Worm (Caenorhabditis elegans): ENCODE data around the gene W07A12.8.

The W07A12.8 gene

DNA sequence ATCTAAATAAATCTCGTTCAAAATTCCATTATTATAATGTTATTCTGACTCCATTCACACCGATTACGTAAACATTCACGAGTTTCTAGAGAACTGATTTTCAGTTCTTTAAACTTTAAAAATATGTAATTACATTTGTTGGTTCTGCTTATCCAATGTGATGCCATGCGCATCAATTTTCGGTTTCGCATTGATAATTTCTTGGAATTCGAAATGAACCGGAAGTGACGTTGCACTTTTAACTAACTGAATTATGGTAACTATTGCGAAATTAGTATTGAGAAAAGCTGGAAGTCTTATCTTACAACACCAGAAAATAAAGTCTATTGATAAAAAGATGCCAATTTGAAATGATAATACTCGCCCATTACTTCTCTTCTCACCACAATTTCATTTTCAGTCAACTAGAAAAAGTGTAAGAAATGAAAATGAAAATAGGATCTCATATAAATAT is 47.8 kb downstream of the W07A12.8 start (continued):
- TF ChIP-seq vab-15 (tag; optimal IDR thresholded peaks at IDR 0.05) = no peak
- TF ChIP-seq pax-3 (tag; optimal IDR thresholded peaks at IDR 0.05) = peak; percentile 77
- TF ChIP-seq ets-5 (GFP tag; IDR thresholded peaks at IDR 0.05) = no peak
- TF ChIP-seq fkh-4 (tag; optimal IDR thresholded peaks at IDR 0.05; ENCODE audit: borderline replicate concordance) = no peak
- no peak for TF ChIP-seq F16B12.6 (tag; optimal IDR thresholded peaks at IDR 0.05)
- TF ChIP-seq nhr-47 (tag; optimal IDR thresholded peaks at IDR 0.05) = peak; percentile 82
- TF ChIP-seq nhr-12 (tag; optimal IDR thresholded peaks at IDR 0.05) = no peak
- no peak for TF ChIP-seq C34B4.2 (tag; optimal IDR thresholded peaks at IDR 0.05)
- no peak for TF ChIP-seq nhr-77 (tag; optimal IDR thresholded peaks at IDR 0.05)
- no peak for TF ChIP-seq nhr-90 (tag; optimal IDR thresholded peaks at IDR 0.05; ENCODE audit: poor library complexity)
- TF ChIP-seq zip-4 (GFP tag; optimal IDR thresholded peaks at IDR 0.05) = peak; percentile 60
- TF ChIP-seq lir-3 (tag; optimal IDR thresholded peaks at IDR 0.05; ENCODE audit: poor library complexity) = no peak
- no peak for TF ChIP-seq ztf-11 (tag; optimal IDR thresholded peaks at IDR 0.05)
- TF ChIP-seq ztf-4 (tag; optimal IDR thresholded peaks at IDR 0.05) = peak; percentile 53
- no peak for TF ChIP-seq efl-1 (optimal IDR thresholded peaks at IDR 0.05)
- peak in 1 of 2 experiments; percentile 40 for TF ChIP-seq efl-1 (GFP tag; optimal IDR thresholded peaks at IDR 0.05 in 1 of 2)
- TF ChIP-seq dpl-1 (GFP tag; optimal IDR thresholded peaks at IDR 0.05) = no peak
- TF ChIP-seq hlh-17 (GFP tag; optimal IDR thresholded peaks at IDR 0.05; ENCODE audit: borderline replicate concordance) = no peak
- TF ChIP-seq efl-3 (GFP tag; optimal IDR thresholded peaks at IDR 0.05) = no peak
- no peak for TF ChIP-seq egl-27 (tag; optimal IDR thresholded peaks at IDR 0.05)
- no peak for TF ChIP-seq rnt-1 (tag; optimal IDR thresholded peaks at IDR 0.05)
- TF ChIP-seq zag-1 (tag; optimal IDR thresholded peaks at IDR 0.05) = no peak
- no peak for TF ChIP-seq ceh-63 (GFP tag; optimal IDR thresholded peaks at IDR 0.05)
- TF ChIP-seq ceh-82 (tag; optimal IDR thresholded peaks at IDR 0.05) = no peak
- TF ChIP-seq irx-1 (tag; optimal IDR thresholded peaks at IDR 0.05) = no peak
- TF ChIP-seq unc-62 (GFP tag; optimal IDR thresholded peaks at IDR 0.05) = no peak
- no peak for TF ChIP-seq C16A3.4 (tag; optimal IDR thresholded peaks at IDR 0.05)
- TF ChIP-seq ceh-88 (GFP tag; IDR thresholded peaks at IDR 0.05) = no peak
- peak; percentile 45 to 55 for TF ChIP-seq lsy-2 (tag; optimal IDR thresholded peaks at IDR 0.05)
- no peak for TF ChIP-seq nhr-237 (tag; optimal IDR thresholded peaks at IDR 0.05)
- no peak for TF ChIP-seq Y116A8C.19 (tag; optimal IDR thresholded peaks at IDR 0.05; ENCODE audit: borderline replicate concordance)
- TF ChIP-seq hpl-2 (GFP tag; optimal IDR thresholded peaks at IDR 0.05) = no peak
- TF ChIP-seq lin-35 (GFP tag; optimal IDR thresholded peaks at IDR 0.05) = peak in 1 of 2 experiments; percentile 32
- TF ChIP-seq mep-1 (tag; optimal IDR thresholded peaks at IDR 0.05) = peak; percentile 9
- no peak for TF ChIP-seq lin-39 (tag; optimal IDR thresholded peaks at IDR 0.05)
- TF ChIP-seq sox-4 (tag; optimal IDR thresholded peaks at IDR 0.05) = peak; percentile 96
- TF ChIP-seq sup-37 (GFP tag; optimal IDR thresholded peaks at IDR 0.05) = no peak
- no peak for TF ChIP-seq mdl-1 (tag; optimal IDR thresholded peaks at IDR 0.05)
- no peak for TF ChIP-seq aha-1 (tag; optimal IDR thresholded peaks at IDR 0.05)
- TF ChIP-seq fkh-8 (tag; optimal IDR thresholded peaks at IDR 0.05) = peak; percentile 92
- peak; percentile 93 for TF ChIP-seq dsc-1 (tag; optimal IDR thresholded peaks at IDR 0.05)
- no peak for TF ChIP-seq grh-1 (GFP tag; IDR thresholded peaks at IDR 0.05)
- peak; percentile 90 for TF ChIP-seq nhr-71 (tag; optimal IDR thresholded peaks at IDR 0.05)
- TF ChIP-seq ceh-8 (GFP tag; optimal IDR thresholded peaks at IDR 0.05) = peak; percentile 16
- TF ChIP-seq xbp-1 (tag; optimal IDR thresholded peaks at IDR 0.05) = peak; percentile 18
- TF ChIP-seq sptf-1 (tag; optimal IDR thresholded peaks at IDR 0.05) = no peak
- no peak for TF ChIP-seq jun-1 (tag; optimal IDR thresholded peaks at IDR 0.05)
- no peak for TF ChIP-seq fos-1 (tag; optimal IDR thresholded peaks at IDR 0.05)
- no peak for TF ChIP-seq lin-15B (tag; optimal IDR thresholded peaks at IDR 0.05)
- TF ChIP-seq ceh-90 (tag; optimal IDR thresholded peaks at IDR 0.05) = peak; percentile 19
- no peak for TF ChIP-seq isw-1 (GFP tag; IDR thresholded peaks at IDR 0.05)
- no peak for TF ChIP-seq unc-130 (tag; optimal IDR thresholded peaks at IDR 0.05)
- no peak for TF ChIP-seq unc-86 (tag; optimal IDR thresholded peaks at IDR 0.05)
